Worm (Caenorhabditis elegans) whole organism, L4 larva: ENCODE measurements around the gene Y67A10A.11.

Source experiments
- F44E2.7 ChIP-seq: fragments of 200-800 bp; sonication (Bioruptor generic); IDR thresholded peaks from 2 replicates; pipeline ENCODE4 v2.1.2; 2022; ENCODE audit warnings: missing genetic modification characterization, missing compliant biosample characterization
- T26A8.4 ChIP-seq: fragments of 200-800 bp; sonication (Bioruptor generic); IDR thresholded peaks from 2 replicates; pipeline ENCODE4 v1.3.6; 2022; ENCODE audit warnings: missing genetic modification characterization, missing compliant biosample characterization
- Y5F2A.4 ChIP-seq: fragments of 200-800 bp; sonication (Bioruptor generic); optimal IDR thresholded peaks from 2 replicates; lab custom pipeline; 2018; ENCODE audit warnings: mild to moderate bottlenecking, missing genetic modification characterization, missing compliant biosample characterization
- aha-1 ChIP-seq: fragments of 150-350 bp; peaks from one replicate; lab custom pipeline; 2014; ENCODE audit warnings: missing biosample characterization, missing genetic modification characterization
- ceh-32 ChIP-seq: sonication (generic microtip); optimal IDR thresholded peaks from 2 replicates; lab custom pipeline; 2016; ENCODE audit warnings: mild to moderate bottlenecking, missing genetic modification characterization, missing compliant biosample characterization; ENCODE audit not compliant: poor library complexity
- ceh-44 ChIP-seq: fragments of 200-800 bp; sonication (Bioruptor generic); IDR thresholded peaks from 2 replicates; pipeline ENCODE4 v1.3.6; 2022; ENCODE audit warnings: missing genetic modification reagents, missing genetic modification characterization, missing compliant biosample characterization
- ceh-82 ChIP-seq: sonication (generic microtip); optimal IDR thresholded peaks from 2 replicates; lab custom pipeline; 2017; ENCODE audit warnings: missing biosample characterization, missing genetic modification characterization
- ctbp-1 ChIP-seq: fragments of 200-800 bp; sonication (Bioruptor generic); IDR thresholded peaks from 2 replicates; pipeline ENCODE4 v1.3.6; 2022; ENCODE audit warnings: missing genetic modification reagents, missing genetic modification characterization, missing compliant biosample characterization
- daf-8 ChIP-seq: fragments of 200-800 bp; sonication (Bioruptor generic); IDR thresholded peaks from 2 replicates; pipeline ENCODE4 v1.3.6; 2022; ENCODE audit warnings: missing genetic modification characterization, missing compliant biosample characterization
- dve-1 ChIP-seq: sonication (generic microtip); optimal IDR thresholded peaks from 2 replicates; lab custom pipeline; 2017; ENCODE audit warnings: antibody characterized with exemption, mild to moderate bottlenecking, missing genetic modification characterization, missing compliant biosample characterization; ENCODE audit not compliant: insufficient read depth
- egl-27 ChIP-seq: sonication (generic microtip); optimal IDR thresholded peaks from 3 replicates; lab custom pipeline; 2017; ENCODE audit warnings: missing biosample characterization, missing genetic modification reagents, missing genetic modification characterization
- hmg-1.1 ChIP-seq: fragments of 200-800 bp; sonication (Bioruptor generic); IDR thresholded peaks from 2 replicates; pipeline ENCODE4 v1.3.6; 2022; ENCODE audit warnings: missing genetic modification reagents, missing genetic modification characterization, missing compliant biosample characterization
- lin-13 ChIP-seq: fragments of 150-350 bp; optimal IDR thresholded peaks from 2 replicates; lab custom pipeline; 2014; ENCODE audit warnings: missing biosample characterization, missing genetic modification reagents, missing genetic modification characterization
- lin-38 ChIP-seq: fragments of 200-800 bp; sonication (Bioruptor generic); IDR thresholded peaks from 2 replicates; pipeline ENCODE4 v1.3.6; 2022; ENCODE audit warnings: missing genetic modification reagents, missing genetic modification characterization, missing compliant biosample characterization
- madf-5 ChIP-seq, 2 experiments: fragments of 200-800 bp; sonication (Bioruptor generic); IDR thresholded peaks; 2 replicates each; pipeline ENCODE4 v1.3.6; 2022; ENCODE audit warnings: missing compliant biosample characterization in 2 of 2, missing genetic modification characterization in 2 of 2
- madf-9 ChIP-seq: fragments of 200-800 bp; sonication (Bioruptor generic); conservative IDR thresholded peaks from 2 replicates; pipeline ENCODE4 v1.3.6; 2022; ENCODE audit warnings: missing genetic modification reagents, missing genetic modification characterization, missing compliant biosample characterization
- mdt-29 ChIP-seq: fragments of 200-800 bp; sonication (Bioruptor generic); IDR thresholded peaks from 2 replicates; pipeline ENCODE4 v1.3.6; 2022; ENCODE audit warnings: missing genetic modification reagents, missing genetic modification characterization, missing compliant biosample characterization
- nhr-10 ChIP-seq: fragments of 150-350 bp; optimal IDR thresholded peaks from 2 replicates; lab custom pipeline; 2014; ENCODE audit warnings: missing biosample characterization, missing genetic modification characterization
- nhr-28 ChIP-seq: fragments of 150-350 bp; optimal IDR thresholded peaks from 2 replicates; lab custom pipeline; 2014; ENCODE audit warnings: missing biosample characterization, missing genetic modification characterization
- nhr-41 ChIP-seq: fragments of 200-800 bp; sonication (Bioruptor generic); IDR thresholded peaks from 2 replicates; pipeline ENCODE4 v1.3.6; 2022; ENCODE audit warnings: missing genetic modification reagents, missing genetic modification characterization, missing compliant biosample characterization
- nhr-48 ChIP-seq: sonication (generic microtip); optimal IDR thresholded peaks from 2 replicates; lab custom pipeline; 2016; ENCODE audit warnings: mild to moderate bottlenecking, missing genetic modification characterization, missing compliant biosample characterization
- pha-4 ChIP-seq, 2 experiments: fragments of 150-350 bp in 1 of 2; fragments of 200-800 bp in 1 of 2; sonication (Bioruptor generic) in 1 of 2; IDR thresholded peaks in 1 of 2; optimal IDR thresholded peaks in 1 of 2; 2 replicates each; pipeline versions ENCODE4 v1.3.6 to Lab custom; 2014 to 2022; ENCODE audit warnings: missing genetic modification characterization in 2 of 2, missing genetic modification reagents in 2 of 2, missing biosample characterization in 1 of 2, missing compliant biosample characterization in 1 of 2
- sdz-12 ChIP-seq: fragments of 200-800 bp; sonication (Bioruptor generic); optimal IDR thresholded peaks from 2 replicates; lab custom pipeline; 2018; ENCODE audit warnings: mild to moderate bottlenecking, missing genetic modification characterization, missing compliant biosample characterization
- set-16 ChIP-seq: fragments of 200-800 bp; sonication (Bioruptor generic); IDR thresholded peaks from 2 replicates; pipeline ENCODE4 v1.3.6; 2022; ENCODE audit warnings: missing genetic modification reagents, missing genetic modification characterization, missing compliant biosample characterization
- skn-1 ChIP-seq: fragments of 150-350 bp; optimal IDR thresholded peaks from 2 replicates; lab custom pipeline; 2014; ENCODE audit warnings: missing biosample characterization, missing genetic modification characterization
- snpc-1.2 ChIP-seq: fragments of 200-800 bp; sonication (Bioruptor generic); IDR thresholded peaks from 2 replicates; pipeline ENCODE4 v1.3.6; 2022; ENCODE audit warnings: missing genetic modification reagents, missing genetic modification characterization, missing compliant biosample characterization
- spr-1 ChIP-seq: sonication (generic microtip); optimal IDR thresholded peaks from 2 replicates; lab custom pipeline; 2016; ENCODE audit warnings: mild to moderate bottlenecking, missing genetic modification characterization, missing compliant biosample characterization
- spr-3 ChIP-seq: fragments of 200-800 bp; sonication (Bioruptor generic); optimal IDR thresholded peaks from 2 replicates; lab custom pipeline; 2018; ENCODE audit warnings: mild to moderate bottlenecking, missing genetic modification characterization, missing compliant biosample characterization
- unc-130 ChIP-seq: sonication (generic microtip); optimal IDR thresholded peaks from 2 replicates; lab custom pipeline; 2016; ENCODE audit warnings: missing genetic modification reagents, missing genetic modification characterization, missing compliant biosample characterization
- unc-62 ChIP-seq, 3 experiments: fragments of 150-350 bp in 1 of 3; sonication (generic microtip); optimal IDR thresholded peaks in 2 of 3; peaks in 1 of 3; 1 replicate in 1 of 3; 2 replicates in 2 of 3; lab custom pipeline; 2014 to 2017; ENCODE audit warnings: missing biosample characterization in 3 of 3, missing genetic modification characterization in 3 of 3, missing genetic modification reagents in 3 of 3, missing genotype in 1 of 3

Gene Y67A10A.11

DNA sequence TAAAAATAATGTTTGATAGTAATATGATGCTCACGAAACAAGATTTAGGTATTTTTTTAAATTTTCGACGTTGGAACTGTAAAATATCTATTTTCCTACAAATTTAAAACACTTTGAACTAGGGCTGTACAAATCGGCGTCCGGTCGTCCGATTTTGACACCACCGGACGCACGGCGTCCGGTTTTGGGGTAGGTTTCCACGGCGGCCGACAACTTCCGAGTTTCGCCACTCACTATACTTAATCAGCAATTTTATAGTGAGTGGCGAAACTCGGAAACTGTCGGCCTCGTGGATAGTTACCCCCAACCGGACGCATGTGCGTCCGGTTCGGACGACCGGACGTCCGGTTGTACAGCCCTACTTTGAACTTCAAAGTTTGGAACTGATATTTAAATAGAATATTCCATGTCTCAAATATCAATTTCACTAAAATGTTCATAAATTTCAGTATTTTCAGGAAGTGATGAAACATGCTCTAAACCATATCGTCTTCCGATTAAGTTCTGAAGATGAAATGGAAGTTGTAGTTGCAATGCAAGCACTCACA lies 37.6 kb downstream of the Y67A10A.11 start:
- TF ChIP-seq Y5F2A.4 (GFP tag; lab: Kevin White, UChicago) (no peak), snpc-1.2 (GFP tag; lab: Robert Waterston, UW) (peak; percentile 95)
- TF ChIP-seq, all 104 proteins: peak for 1

DNA sequence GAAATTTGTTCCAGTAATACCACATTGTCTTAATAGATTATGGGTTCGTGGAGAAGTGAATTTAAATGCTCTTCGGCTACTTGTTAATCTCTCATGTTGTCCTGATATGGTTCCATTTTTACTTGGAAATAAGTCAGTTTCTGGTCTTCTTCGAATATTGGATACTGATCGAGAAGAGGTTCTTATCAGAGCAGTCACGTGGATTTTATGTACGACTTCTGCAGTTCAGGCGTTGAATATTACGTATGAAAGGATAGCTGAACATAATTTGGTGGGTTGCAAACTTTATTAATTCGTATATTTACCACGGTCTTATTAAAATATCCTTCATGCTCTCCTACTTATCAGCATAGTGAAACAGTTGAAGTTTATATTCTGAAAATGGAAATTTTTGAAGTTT lies 38.1 kb downstream of the Y67A10A.11 start:
- peak in 1 of 2 experiments; percentile 97 for TF ChIP-seq unc-62 (GFP tag; optimal IDR thresholded peaks at IDR 0.05 in 1 of 2; lab: Kevin White, UChicago)
- no peak for TF ChIP-seq unc-62 (tag; optimal IDR thresholded peaks at IDR 0.05; lab: Kevin White, UChicago)
- no peak for TF ChIP-seq sdz-12 (GFP tag; lab: Kevin White, UChicago)

DNA sequence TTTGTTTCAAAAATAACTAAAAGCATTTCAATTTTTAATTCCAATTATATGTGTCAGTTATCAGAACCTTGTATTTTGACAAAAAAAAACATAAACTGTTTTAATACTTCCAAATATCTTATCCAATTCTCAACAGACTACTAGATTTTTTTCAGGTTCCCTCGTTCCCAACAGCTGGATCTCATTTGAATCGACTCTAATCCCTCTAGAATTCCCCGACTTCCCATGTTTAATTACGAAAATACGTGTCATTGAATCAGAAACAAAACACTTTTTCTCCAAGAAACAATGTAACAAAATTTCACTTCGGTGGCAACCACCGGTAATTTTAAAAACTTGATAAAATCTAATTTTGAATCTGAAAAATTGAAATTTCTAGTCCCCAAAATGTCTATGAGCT lies 39.4 kb downstream of the Y67A10A.11 start:
- TF ChIP-seq madf-5 (GFP tag; IDR thresholded peaks at IDR 0.05; lab: Robert Waterston, UW) (no peak), T26A8.4 (GFP tag; lab: Robert Waterston, UW) (no peak), madf-9 (no peak), lin-13 (GFP tag; lab: Kevin White, UChicago) (no peak), ceh-82 (tag; lab: Kevin White, UChicago) (no peak), skn-1 (tag; lab: Kevin White, UChicago) (no peak), ceh-32 (no peak), spr-1 (tag; lab: Kevin White, UChicago) (no peak), unc-130 (no peak), egl-27 (tag; lab: Kevin White, UChicago) (no peak), ctbp-1 (GFP tag; lab: Robert Waterston, UW) (no peak), dve-1 (no peak), nhr-41 (GFP tag; lab: Robert Waterston, UW) (no peak), ceh-44 (GFP tag; lab: Robert Waterston, UW) (no peak), sdz-12 (GFP tag; lab: Kevin White, UChicago) (no peak)

DNA sequence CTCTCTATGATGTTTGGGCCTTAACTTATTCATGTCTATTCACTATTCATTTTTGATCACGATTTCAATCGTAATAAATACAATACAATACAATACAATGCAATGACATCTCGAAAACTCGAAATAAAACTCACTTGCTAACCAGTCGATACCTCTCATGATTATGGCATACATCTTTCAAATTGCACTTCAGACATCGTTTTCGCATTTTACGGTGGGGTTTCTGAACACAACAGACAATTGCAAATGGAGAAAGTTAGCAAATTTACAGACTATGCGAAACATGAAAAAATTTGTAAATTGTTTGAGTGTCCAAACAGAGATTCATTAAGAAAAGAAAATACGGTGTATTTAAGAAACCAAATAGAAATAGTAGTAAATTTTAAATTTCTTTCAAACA lies 43.7 kb downstream of the Y67A10A.11 start, which contains the start of gene paqr-3:
paqr-3 (minus strand) TSS at position 210 of the 400 bp plus-strand sequence.
- TF ChIP-seq F44E2.7 (no peak), snpc-1.2 (GFP tag; lab: Robert Waterston, UW) (peak; percentile 78)

DNA sequence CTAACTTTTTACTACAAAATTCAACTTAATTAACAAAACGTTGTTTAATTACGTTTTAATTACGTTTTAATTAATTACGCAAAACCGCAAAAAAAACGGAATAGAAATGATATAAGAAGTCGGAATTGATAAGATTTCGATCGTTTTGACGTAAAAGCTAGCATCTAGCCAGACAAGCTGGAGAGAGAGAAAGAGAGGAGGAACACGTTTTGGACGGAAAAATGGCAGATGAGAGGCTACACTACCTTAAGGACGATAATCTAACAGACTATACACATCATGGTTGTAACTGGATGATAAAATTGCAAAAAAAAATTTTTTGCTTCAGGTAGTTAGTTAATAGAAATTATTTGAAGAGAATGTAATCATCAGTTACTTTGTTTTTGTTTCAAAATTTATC lies 44.4 kb downstream of the Y67A10A.11 start:
- TF ChIP-seq spr-3 (no peak), nhr-48 (no peak), unc-62 (GFP tag; optimal IDR thresholded peaks at IDR 0.05 in 1 of 2; lab: Kevin White, UChicago) (peak in 1 of 2 experiments; percentile 56), unc-62 (tag; optimal IDR thresholded peaks at IDR 0.05; lab: Kevin White, UChicago) (no peak)

DNA sequence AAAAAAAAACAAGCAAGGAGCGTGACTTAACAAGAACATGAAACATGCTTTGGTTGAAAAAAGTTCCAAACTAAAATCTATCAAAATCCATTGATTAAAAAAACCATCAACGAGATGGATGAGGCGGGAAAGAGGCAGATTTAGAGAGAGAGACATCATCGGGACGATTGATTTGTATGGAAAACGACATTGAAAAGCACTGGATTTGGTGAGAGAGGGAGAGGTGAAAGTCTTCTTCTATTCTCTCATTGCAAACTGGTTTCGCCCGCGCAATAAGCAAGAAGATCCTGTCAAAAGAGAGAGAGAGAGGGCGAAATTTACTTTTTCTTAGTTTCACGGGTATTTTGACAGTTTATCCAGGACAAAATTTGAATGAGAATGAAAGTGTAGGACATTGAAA lies 45.4 kb downstream of the Y67A10A.11 start:
- TF ChIP-seq nhr-28 (tag; lab: Kevin White, UChicago) (peak; percentile 1), hmg-1.1 (GFP tag; lab: Robert Waterston, UW) (no peak), aha-1 (tag; lab: Kevin White, UChicago) (peak; percentile 14)

DNA sequence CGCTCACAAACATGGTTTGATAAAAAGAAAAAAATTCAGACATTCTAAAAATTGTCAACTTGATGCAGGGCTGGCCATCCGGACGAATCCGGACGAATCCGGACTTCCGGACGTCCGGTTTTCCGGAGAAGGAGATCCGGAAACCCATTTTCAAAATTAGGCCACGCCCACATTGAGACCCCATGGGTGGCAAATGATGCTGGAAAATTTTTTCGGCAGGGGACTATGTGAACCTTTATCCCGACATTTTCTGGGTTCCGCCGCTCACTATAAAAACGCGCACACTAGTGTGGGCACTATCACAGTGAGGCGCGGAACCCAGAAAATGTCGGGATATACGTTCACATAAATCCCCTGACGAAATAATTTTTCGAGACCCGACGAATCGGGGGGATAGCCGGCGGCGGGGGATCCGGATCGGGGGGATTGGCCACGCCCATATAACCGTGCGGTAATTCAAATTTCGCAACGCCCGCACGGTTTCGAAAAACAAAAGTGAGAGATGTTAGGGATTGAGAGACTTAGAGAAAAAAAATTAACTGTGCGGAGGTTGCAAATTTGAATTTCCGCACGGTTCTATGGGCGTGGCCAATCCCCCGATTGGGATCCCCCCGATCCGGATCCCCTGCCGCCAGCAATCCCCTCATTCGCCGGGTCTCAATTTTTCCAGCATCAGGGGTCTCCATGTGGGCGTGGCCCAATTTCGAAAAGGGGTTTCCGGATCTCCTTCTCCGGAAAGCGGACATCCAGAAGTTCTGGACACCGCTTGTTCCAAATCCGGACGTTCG lies 48.2 kb downstream of the Y67A10A.11 start:
- TF ChIP-seq snpc-1.2 (GFP tag; lab: Robert Waterston, UW), result peak; percentile 96
- 0 out of 2 replicates have a peak, but pooled peaks have one; percentile 26 for TF ChIP-seq pha-4 (GFP tag; IDR thresholded peaks at IDR 0.05; lab: Robert Waterston, UW)
- no peak for TF ChIP-seq pha-4 (tag; optimal IDR thresholded peaks at IDR 0.05; lab: Kevin White, UChicago)
- TF ChIP-seq lin-38, result peak; percentile 48; the same call in 1 of the 2 replicates
- TF ChIP-seq mdt-29 (GFP tag; lab: Robert Waterston, UW), result 0 out of 2 replicates have a peak, but pooled peaks have one; percentile 18
- no peak for TF ChIP-seq daf-8
- no peak for TF ChIP-seq nhr-10
- peak; percentile 80 for TF ChIP-seq set-16
